Fruit fly (Drosophila melanogaster) whole organism, embryonic: ENCODE results near the gene Gr98b.

ENCODE experiments used
- BtbVII ChIP-seq: fragments of 200-800 bp; sonication (Bioruptor generic); optimal IDR thresholded peaks from 3 replicates; lab custom pipeline; 2017; ENCODE audit warnings: missing biosample characterization, mild to moderate bottlenecking, missing genetic modification characterization
- CG10267 ChIP-seq: fragments of 200-800 bp; sonication (Bioruptor generic); optimal IDR thresholded peaks from 2 replicates; lab custom pipeline; 2018; ENCODE audit warnings: missing biosample characterization, mild to moderate bottlenecking, missing genetic modification characterization, moderate library complexity
- CG10654 ChIP-seq: fragments of 200-800 bp; sonication (Bioruptor generic); optimal IDR thresholded peaks from 2 replicates; lab custom pipeline; 2016; ENCODE audit warnings: missing biosample characterization, missing genetic modification characterization
- CG11247 ChIP-seq: fragments of 200-800 bp; sonication (Bioruptor generic); IDR thresholded peaks from 2 replicates; pipeline ENCODE4 v1.3.6; 2022; ENCODE audit warnings: missing biosample characterization, missing genetic modification characterization
- CG12104 ChIP-seq: fragments of 200-800 bp; sonication (Bioruptor generic); optimal IDR thresholded peaks from 3 replicates; lab custom pipeline; 2016; ENCODE audit warnings: missing biosample characterization, missing genetic modification characterization
- CG13624 ChIP-seq: fragments of 200-800 bp; sonication (Bioruptor generic); optimal IDR thresholded peaks from 2 replicates; lab custom pipeline; 2016; ENCODE audit warnings: missing biosample characterization, missing genetic modification characterization
- CG17361 ChIP-seq: fragments of 200-800 bp; sonication (Bioruptor generic); IDR thresholded peaks from 3 replicates; pipeline ENCODE4 v1.3.6; 2022; ENCODE audit warnings: missing biosample characterization, missing genetic modification characterization
- CG1792 ChIP-seq: fragments of 200-800 bp; sonication (Bioruptor generic); optimal IDR thresholded peaks from 2 replicates; lab custom pipeline; 2016; ENCODE audit warnings: missing biosample characterization, missing genetic modification characterization
- CG18599 ChIP-seq: fragments of 200-800 bp; sonication (Bioruptor generic); optimal IDR thresholded peaks from 3 replicates; lab custom pipeline; 2017; ENCODE audit warnings: missing biosample characterization, missing genetic modification characterization, mild to moderate bottlenecking, moderate library complexity, missing genetic modification reagents
- CG2678 ChIP-seq: fragments of 200-800 bp; sonication (Bioruptor generic); optimal IDR thresholded peaks from 3 replicates; lab custom pipeline; 2019; ENCODE audit warnings: missing biosample characterization, mild to moderate bottlenecking, missing genetic modification characterization, moderate library complexity
- CG2712 ChIP-seq: fragments of 200-800 bp; optimal IDR thresholded peaks from 3 replicates; lab custom pipeline; 2019; ENCODE audit warnings: missing biosample characterization, mild to moderate bottlenecking, missing genetic modification characterization, moderate library complexity
- CG32772 ChIP-seq: fragments of 200-800 bp; sonication (Bioruptor generic); IDR thresholded peaks from 2 replicates; pipeline ENCODE4 v1.3.6; 2022; ENCODE audit warnings: missing biosample characterization, missing genetic modification characterization
- CG7271 ChIP-seq: fragments of 200-800 bp; sonication (Bioruptor generic); optimal IDR thresholded peaks from 2 replicates; lab custom pipeline; 2018; ENCODE audit warnings: missing biosample characterization, mild to moderate bottlenecking, missing genetic modification characterization, moderate library complexity
- CG8290 ChIP-seq, 3 experiments: fragments of 200-800 bp; sonication (Bioruptor generic); optimal IDR thresholded peaks; 2 replicates each; lab custom pipeline; 2016 to 2019; ENCODE audit warnings: missing biosample characterization in 3 of 3, missing genetic modification characterization in 3 of 3, mild to moderate bottlenecking in 2 of 3, moderate library complexity in 1 of 3
- CG8388 ChIP-seq: fragments of 200-800 bp; sonication (Bioruptor generic); optimal IDR thresholded peaks from 2 replicates; lab custom pipeline; 2019; ENCODE audit warnings: missing biosample characterization, mild to moderate bottlenecking, missing genetic modification characterization, moderate library complexity
- CG9437 ChIP-seq: fragments of 200-800 bp; sonication (Bioruptor generic); optimal IDR thresholded peaks from 2 replicates; lab custom pipeline; 2018; ENCODE audit warnings: missing biosample characterization, mild to moderate bottlenecking, missing genetic modification characterization
- CG9817 ChIP-seq: fragments of 200-800 bp; sonication (Bioruptor generic); optimal IDR thresholded peaks from 2 replicates; lab custom pipeline; 2018; ENCODE audit warnings: missing biosample characterization, mild to moderate bottlenecking, missing genetic modification characterization, moderate library complexity
- CG9932 ChIP-seq: fragments of 200-800 bp; sonication (Bioruptor generic); IDR thresholded peaks from 2 replicates; pipeline ENCODE4 v1.3.6; 2022; ENCODE audit warnings: missing biosample characterization, missing genetic modification characterization
- CoRest ChIP-seq: fragments of 200-800 bp; sonication (Bioruptor generic); optimal IDR thresholded peaks from 3 replicates; lab custom pipeline; 2018; ENCODE audit warnings: missing biosample characterization, mild to moderate bottlenecking, missing genetic modification characterization, moderate library complexity
- Drgx ChIP-seq: fragments of 200-800 bp; sonication (Bioruptor generic); IDR thresholded peaks from 2 replicates; pipeline ENCODE4 v1.3.6; 2022; ENCODE audit warnings: missing biosample characterization, missing genetic modification characterization
- Fer1 ChIP-seq: fragments of 200-800 bp; sonication (Bioruptor generic); optimal IDR thresholded peaks from 2 replicates; lab custom pipeline; 2017; ENCODE audit warnings: missing biosample characterization, mild to moderate bottlenecking, missing genetic modification characterization
- H15 ChIP-seq: fragments of 200-800 bp; sonication (Bioruptor generic); IDR thresholded peaks from 3 replicates; pipeline ENCODE4 v1.3.6; 2022; ENCODE audit warnings: missing biosample characterization, missing genetic modification characterization
- H2.0 ChIP-seq: fragments of 200-800 bp; sonication (Bioruptor generic); IDR thresholded peaks from 2 replicates; pipeline ENCODE4 v1.3.6; 2022; ENCODE audit warnings: missing biosample characterization, missing genetic modification characterization
- Hmr ChIP-seq: fragments of 200-800 bp; sonication (Bioruptor generic); optimal IDR thresholded peaks from 3 replicates; lab custom pipeline; 2017; ENCODE audit warnings: mild to moderate bottlenecking, missing biosample characterization, missing genetic modification reagents, missing genetic modification characterization
- Hr3 ChIP-seq: fragments of 200-800 bp; sonication (Bioruptor generic); optimal IDR thresholded peaks from 3 replicates; lab custom pipeline; 2016; ENCODE audit warnings: missing biosample characterization, missing genetic modification characterization
- Hr39 ChIP-seq: fragments of >200 bp; optimal IDR thresholded peaks from 2 replicates; lab custom pipeline; 2017
- MBD-R2 ChIP-seq: fragments of 200-800 bp; sonication (Bioruptor generic); IDR thresholded peaks from 2 replicates; pipeline ENCODE4 v1.3.6; 2022; ENCODE audit warnings: missing biosample characterization, missing genetic modification characterization
- Mad ChIP-seq: fragments of 200-800 bp; sonication (Bioruptor generic); optimal IDR thresholded peaks from 2 replicates; lab custom pipeline; 2016; ENCODE audit warnings: missing biosample characterization, missing genetic modification characterization
- Meics ChIP-seq: fragments of 200-800 bp; sonication (Bioruptor generic); optimal IDR thresholded peaks from 2 replicates; lab custom pipeline; 2017; ENCODE audit warnings: missing biosample characterization, mild to moderate bottlenecking, missing genetic modification characterization
- Nf-YA ChIP-seq: fragments of 200-800 bp; sonication (Bioruptor generic); IDR thresholded peaks from 2 replicates; pipeline ENCODE4 v1.3.6; 2022; ENCODE audit warnings: missing biosample characterization, missing genetic modification characterization
- PHDP ChIP-seq: fragments of 200-800 bp; sonication (Bioruptor generic); optimal IDR thresholded peaks from 3 replicates; lab custom pipeline; 2018; ENCODE audit warnings: missing biosample characterization, mild to moderate bottlenecking, missing genetic modification characterization, moderate library complexity
- Rx ChIP-seq: fragments of 200-800 bp; sonication (Bioruptor generic); IDR thresholded peaks from 2 replicates; pipeline ENCODE4 v1.3.6; 2022; ENCODE audit warnings: missing biosample characterization, missing genetic modification characterization
- Scr ChIP-seq: fragments of 200-800 bp; sonication (Bioruptor generic); IDR thresholded peaks from 2 replicates; pipeline ENCODE4 v1.3.6; 2022; ENCODE audit warnings: missing biosample characterization, missing genetic modification characterization; ENCODE audit not compliant: partially characterized antibody
- ab ChIP-seq: fragments of 200-800 bp; sonication (Bioruptor generic); optimal IDR thresholded peaks from 2 replicates; lab custom pipeline; 2016; ENCODE audit warnings: missing biosample characterization, missing genetic modification characterization
- fu2 ChIP-seq: fragments of 200-800 bp; sonication (Bioruptor generic); optimal IDR thresholded peaks from 2 replicates; lab custom pipeline; 2016; ENCODE audit warnings: missing biosample characterization, missing genetic modification characterization
- gcm2 ChIP-seq: fragments of 200-800 bp; sonication (Bioruptor generic); optimal IDR thresholded peaks from 2 replicates; lab custom pipeline; 2016; ENCODE audit warnings: missing biosample characterization, missing genetic modification characterization
- hbn ChIP-seq: fragments of 200-800 bp; sonication (Bioruptor generic); IDR thresholded peaks from 2 replicates; pipeline ENCODE4 v1.3.6; 2022; ENCODE audit warnings: missing biosample characterization, missing genetic modification characterization; ENCODE audit not compliant: partially characterized antibody
- her ChIP-seq: fragments of 200-800 bp; sonication (Bioruptor generic); optimal IDR thresholded peaks from 2 replicates; lab custom pipeline; 2016; ENCODE audit warnings: missing biosample characterization, missing genetic modification characterization
- ind ChIP-seq: fragments of 200-800 bp; sonication (Bioruptor generic); optimal IDR thresholded peaks from 3 replicates; lab custom pipeline; 2016; ENCODE audit warnings: missing biosample characterization, missing genetic modification characterization
- jigr1 ChIP-seq: fragments of 200-800 bp; sonication (Bioruptor generic); IDR thresholded peaks from 3 replicates; pipeline ENCODE4 v1.3.6; 2022; ENCODE audit warnings: missing biosample characterization, missing genetic modification characterization
- mld ChIP-seq: fragments of 200-800 bp; sonication (Bioruptor generic); IDR thresholded peaks from 3 replicates; pipeline ENCODE4 v1.3.6; 2022; ENCODE audit warnings: missing biosample characterization, missing genetic modification characterization; ENCODE audit not compliant: partially characterized antibody
- org-1 ChIP-seq: fragments of 200-800 bp; sonication (Bioruptor generic); optimal IDR thresholded peaks from 2 replicates; lab custom pipeline; 2017; ENCODE audit warnings: missing biosample characterization, missing genetic modification characterization
- scrt ChIP-seq: fragments of 200-800 bp; sonication (Bioruptor generic); optimal IDR thresholded peaks from 2 replicates; lab custom pipeline; 2018; ENCODE audit warnings: missing biosample characterization, mild to moderate bottlenecking, missing genetic modification characterization, moderate library complexity
- sd ChIP-seq: fragments of 200-800 bp; sonication (Bioruptor generic); optimal IDR thresholded peaks from 3 replicates; lab custom pipeline; 2018; ENCODE audit warnings: missing biosample characterization, mild to moderate bottlenecking, missing genetic modification characterization, moderate library complexity
- sens ChIP-seq: fragments of 200-800 bp; sonication (Bioruptor generic); peaks from one replicate; lab custom pipeline; 2016; ENCODE audit warnings: missing biosample characterization, missing genetic modification characterization
- sima ChIP-seq: fragments of 200-800 bp; sonication (Bioruptor generic); optimal IDR thresholded peaks from 2 replicates; lab custom pipeline; 2016; ENCODE audit warnings: missing biosample characterization, missing genetic modification characterization
- sr ChIP-seq: fragments of 200-800 bp; sonication (Bioruptor generic); IDR thresholded peaks from 3 replicates; pipeline ENCODE4 v1.3.6; 2022; ENCODE audit warnings: missing biosample characterization, missing genetic modification characterization
- stc ChIP-seq: fragments of 200-800 bp; sonication (Bioruptor generic); IDR thresholded peaks from 2 replicates; pipeline ENCODE4 v1.3.6; 2022; ENCODE audit warnings: missing biosample characterization, missing genetic modification characterization
- toy ChIP-seq: fragments of 200-800 bp; sonication (Bioruptor generic); IDR thresholded peaks from 2 replicates; pipeline ENCODE4 v1.3.6; 2022; ENCODE audit warnings: missing biosample characterization, missing genetic modification characterization
- vvl ChIP-seq: fragments of 200-800 bp; sonication (Bioruptor generic); IDR thresholded peaks from 2 replicates; pipeline ENCODE4 v1.3.6; 2022; ENCODE audit warnings: missing biosample characterization, missing genetic modification characterization
- zfh1 ChIP-seq: fragments of 200-800 bp; sonication (Bioruptor generic); IDR thresholded peaks from 3 replicates; pipeline ENCODE4 v1.3.6; 2022; ENCODE audit warnings: missing biosample characterization, missing genetic modification characterization

The Gr98b gene

dm6 chr3R:27556972-27557371 is 14.7 kb downstream of the Gr98b start (continued):
- peak; percentile 1 for TF ChIP-seq org-1
- no peak for TF ChIP-seq Mad (GFP tag; lab: Kevin White, UChicago)
- no peak for TF ChIP-seq hbn (GFP tag; lab: Robert Waterston, UW)
- TF ChIP-seq CG9437 (GFP tag; lab: Kevin White, UChicago), result peak; percentile 10
- no peak for TF ChIP-seq BtbVII (GFP tag; lab: Kevin White, UChicago)
- peak; percentile 67; the same call in 1 of the 2 replicates for TF ChIP-seq vvl (GFP tag; lab: Robert Waterston, UW)
- TF ChIP-seq Hr39, result no peak
- TF ChIP-seq CG11247 (GFP tag; lab: Robert Waterston, UW), result peak; percentile 45; the same call in 1 of the 2 replicates
- peak; percentile 1 for TF ChIP-seq CG10654
- TF ChIP-seq sens (GFP tag; lab: Kevin White, UChicago), result peak; percentile 87
- TF ChIP-seq CG9932 (GFP tag; lab: Robert Waterston, UW), result peak; percentile 82
- 0 out of 2 replicates have a peak, but pooled peaks have one; percentile 23 for TF ChIP-seq MBD-R2
- no peak for TF ChIP-seq CG8388
- peak; percentile 81 for TF ChIP-seq Drgx (GFP tag; lab: Robert Waterston, UW)
- TF ChIP-seq CoRest (tag; lab: Kevin White, UChicago), result peak; percentile 33
- peak; percentile 62 for TF ChIP-seq CG18599 (GFP tag; lab: Kevin White, UChicago)
- TF ChIP-seq CG7271 (tag; lab: Kevin White, UChicago), result no peak
- TF ChIP-seq Hmr (GFP tag; lab: Kevin White, UChicago), result peak; percentile 20
- TF ChIP-seq sr (GFP tag; lab: Robert Waterston, UW), result no peak
- no peak for TF ChIP-seq her
- TF ChIP-seq CG12104, result no peak
- no peak for TF ChIP-seq CG8290 (GFP tag; optimal IDR thresholded peaks at IDR 0.05; lab: Kevin White, UChicago)
- peak in 1 of 2 experiments; percentile 14 for TF ChIP-seq CG8290 (tag; optimal IDR thresholded peaks at IDR 0.05; lab: Kevin White, UChicago)
- peak; percentile 45 for TF ChIP-seq CG1792 (GFP tag; lab: Kevin White, UChicago)
- TF ChIP-seq stc (GFP tag; lab: Robert Waterston, UW), result 0 out of 2 replicates have a peak, but pooled peaks have one; percentile 24
- peak; percentile 39 for TF ChIP-seq Fer1 (GFP tag; lab: Kevin White, UChicago)
- TF ChIP-seq scrt (GFP tag; lab: Kevin White, UChicago), result peak; percentile 24
- peak; percentile 22 for TF ChIP-seq PHDP
- TF ChIP-seq Scr, result no peak
- no peak for TF ChIP-seq sima (GFP tag; lab: Kevin White, UChicago)
- TF ChIP-seq Hr3 (GFP tag; lab: Kevin White, UChicago), result no peak
- no peak for TF ChIP-seq H2.0 (GFP tag; lab: Robert Waterston, UW)
- peak; percentile 29 for TF ChIP-seq CG2712 (tag; lab: Kevin White, UChicago)
- TF ChIP-seq CG32772 (GFP tag; lab: Robert Waterston, UW), result peak; percentile 36; the same call in 1 of the 2 replicates
- TF ChIP-seq mld (GFP tag; lab: Robert Waterston, UW), result no peak
- no peak for TF ChIP-seq Rx
- TF ChIP-seq ind (GFP tag; lab: Kevin White, UChicago), result peak; percentile 47
- 0 out of 3 replicates have a peak, but pooled peaks have one; percentile 17 for TF ChIP-seq H15
- peak; percentile 61; the same call in 1 of the 3 replicates for TF ChIP-seq zfh1
- peak; percentile 38 for TF ChIP-seq fu2 (GFP tag; lab: Kevin White, UChicago)
- TF ChIP-seq CG13624 (GFP tag; lab: Kevin White, UChicago), result peak; percentile 44
- peak; percentile 40; the same call in 1 of the 2 replicates for TF ChIP-seq toy (GFP tag; lab: Robert Waterston, UW)
- TF ChIP-seq gcm2, result peak; percentile 11
- no peak for TF ChIP-seq CG10267 (tag; lab: Kevin White, UChicago)
- no peak for TF ChIP-seq sd
- peak; percentile 41; the same call in 2 of the 3 replicates for TF ChIP-seq CG17361 (GFP tag; lab: Robert Waterston, UW)
- peak; percentile 46 for TF ChIP-seq Meics (GFP tag; lab: Kevin White, UChicago)
- peak; percentile 36 for TF ChIP-seq CG2678 (tag; lab: Kevin White, UChicago)
- TF ChIP-seq jigr1 (GFP tag; lab: Robert Waterston, UW), result no peak
- TF ChIP-seq ab (GFP tag; lab: Kevin White, UChicago), result no peak
- peak; percentile 29 for TF ChIP-seq CG9817 (tag; lab: Kevin White, UChicago)
- TF ChIP-seq Nf-YA (GFP tag; lab: Robert Waterston, UW), result no peak
